Fruit fly (Drosophila melanogaster): ENCODE data around the gene CG13313.

- no peak for TF ChIP-seq psq (optimal IDR thresholded peaks at IDR 0.05)
- no peak for TF ChIP-seq EcR (GFP tag; optimal IDR thresholded peaks at IDR 0.05)
- TF ChIP-seq CG8478 (optimal IDR thresholded peaks at IDR 0.05) = no peak
- peak; percentile 38 for TF ChIP-seq Dll (optimal IDR thresholded peaks at IDR 0.05)
- TF ChIP-seq usp (GFP tag; optimal IDR thresholded peaks at IDR 0.05) = no peak
Observed at dm6 chr3L:8955199-8955598, 3.5 kb upstream of the CG13313 start.

Measured in whole organism.